Worm (Caenorhabditis elegans) whole organism, late embryonic: ENCODE data around the gene F31D5.2.

Experiments used
- F13H6.1 ChIP-seq: sonication (generic microtip); optimal IDR thresholded peaks from 2 replicates; lab custom pipeline; 2016; ENCODE audit warnings: missing genetic modification characterization, missing compliant biosample characterization
- T23F11.4 ChIP-seq: fragments of 200-800 bp; sonication (Bioruptor generic); optimal IDR thresholded peaks from 2 replicates; lab custom pipeline; 2018; ENCODE audit warnings: mild to moderate bottlenecking, missing genetic modification characterization, missing compliant biosample characterization
- ama-1 ChIP-seq: fragments of 150-350 bp; optimal IDR thresholded peaks from 2 replicates; lab custom pipeline; 2014
- ceh-30 ChIP-seq: fragments of 150-350 bp; optimal IDR thresholded peaks from 2 replicates; lab custom pipeline; 2014; ENCODE audit warnings: missing biosample characterization, missing genetic modification characterization
- ceh-34 ChIP-seq: sonication (generic microtip); optimal IDR thresholded peaks from 2 replicates; lab custom pipeline; 2016; ENCODE audit warnings: mild to moderate bottlenecking, missing genetic modification characterization, missing compliant biosample characterization
- elt-2 ChIP-seq: sonication (generic microtip); optimal IDR thresholded peaks from 2 replicates; lab custom pipeline; 2016; ENCODE audit warnings: missing genetic modification reagents, missing genetic modification characterization, missing compliant biosample characterization
- fkh-10 ChIP-seq: fragments of 150-350 bp; optimal IDR thresholded peaks from 2 replicates; lab custom pipeline; 2014; ENCODE audit warnings: missing biosample characterization, missing genetic modification reagents, missing genetic modification characterization
- gmeb-2 ChIP-seq: sonication (generic microtip); optimal IDR thresholded peaks from 2 replicates; lab custom pipeline; 2016; ENCODE audit warnings: missing genetic modification characterization, inconsistent platforms, missing compliant biosample characterization
- hlh-30 ChIP-seq: sonication (generic microtip); optimal IDR thresholded peaks from 2 replicates; lab custom pipeline; 2017; ENCODE audit warnings: antibody characterized with exemption, missing genetic modification characterization, missing compliant biosample characterization; ENCODE audit not compliant: insufficient read depth
- lin-11 ChIP-seq: fragments of 200-800 bp; sonication (Bioruptor generic); optimal IDR thresholded peaks from 2 replicates; lab custom pipeline; 2018; ENCODE audit warnings: mild to moderate bottlenecking, missing genetic modification characterization, missing compliant biosample characterization
- nhr-11 ChIP-seq: fragments of 150-350 bp; optimal IDR thresholded peaks from 2 replicates; lab custom pipeline; 2014; ENCODE audit warnings: missing biosample characterization, missing genetic modification characterization
- unc-55 ChIP-seq: sonication (generic microtip); optimal IDR thresholded peaks from 2 replicates; lab custom pipeline; 2017; ENCODE audit warnings: missing biosample characterization, missing genetic modification reagents, missing genetic modification characterization

DNA sequence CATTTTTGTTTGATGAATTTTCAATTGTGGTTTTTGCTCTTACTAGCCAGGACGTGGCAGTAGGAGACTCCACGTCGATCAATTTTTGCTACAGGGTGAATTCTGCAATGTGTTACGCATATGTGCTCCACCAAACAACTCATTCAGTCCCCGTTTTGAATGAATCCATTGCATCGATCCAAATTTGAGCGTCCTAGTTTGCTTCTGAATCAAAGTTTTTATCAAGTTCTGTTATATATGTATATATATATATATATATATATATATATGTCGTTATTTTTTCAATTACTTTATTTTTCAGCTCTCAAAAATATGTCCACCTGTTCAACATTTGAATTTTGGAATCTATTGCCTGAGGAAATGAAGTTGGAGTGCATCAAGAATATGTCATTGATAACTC is 4.3 kb upstream of the F31D5.2 start, which contains the start of gene F31D5.7:
- no peak for TF ChIP-seq hlh-30
- TF ChIP-seq ceh-30 (tag; lab: Kevin White, UChicago): no peak
- no peak for TF ChIP-seq F13H6.1
- no peak for TF ChIP-seq ama-1
- no peak for TF ChIP-seq T23F11.4
- TF ChIP-seq nhr-11 (tag; lab: Kevin White, UChicago): no peak
- no peak for TF ChIP-seq elt-2
- no peak for TF ChIP-seq fkh-10
- no peak for TF ChIP-seq lin-11 (tag; lab: Kevin White, UChicago)
- no peak for TF ChIP-seq gmeb-2 (tag; lab: Kevin White, UChicago)
- no peak for TF ChIP-seq ceh-34 (tag; lab: Kevin White, UChicago)
- TF ChIP-seq unc-55 (GFP tag; lab: Kevin White, UChicago): no peak
